Fruit fly (Drosophila melanogaster) S2 (cell line): ENCODE results near the gene ppan.

Experiments
- CG8478 ChIP-seq: fragments of >200 bp; optimal IDR thresholded peaks from 2 replicates; lab custom pipeline; 2018
- CTCF ChIP-seq, 2 experiments: fragments of >200 bp; optimal IDR thresholded peaks; 2 replicates each; lab custom pipeline; 2018

The ppan gene

dm6 chr3R:21150090-21150489 lies 34.0 kb downstream of the ppan start:
- no peak for TF ChIP-seq CTCF (optimal IDR thresholded peaks at IDR 0.05; lab: Kevin White, UChicago)

- no peak for TF ChIP-seq CTCF (optimal IDR thresholded peaks at IDR 0.05; lab: Kevin White, UChicago)
- no peak for TF ChIP-seq CG8478 (lab: Kevin White, UChicago)
Measured at dm6 chr3R:21151090-21151870, 35.2 kb downstream of the ppan start.

dm6 chr3R:21152856-21153278 lies 36.8 kb downstream of the ppan start:
- TF ChIP-seq CTCF (optimal IDR thresholded peaks at IDR 0.05; lab: Kevin White, UChicago) (no peak), CG8478 (lab: Kevin White, UChicago) (no peak)

dm6 chr3R:21154130-21154529 lies 38.1 kb downstream of the ppan start:
- TF ChIP-seq CTCF (optimal IDR thresholded peaks at IDR 0.05; lab: Kevin White, UChicago) (no peak), CG8478 (lab: Kevin White, UChicago) (no peak)

dm6 chr3R:21155931-21156488 lies 40.0 kb downstream of the ppan start:
- peak in 1 of 2 experiments; percentile 15 for TF ChIP-seq CTCF (optimal IDR thresholded peaks at IDR 0.05; lab: Kevin White, UChicago)
- TF ChIP-seq CG8478 (lab: Kevin White, UChicago) = no peak

- TF ChIP-seq CG8478 (lab: Kevin White, UChicago) = no peak
- TF ChIP-seq CTCF (optimal IDR thresholded peaks at IDR 0.05; lab: Kevin White, UChicago) = no peak
Measured at dm6 chr3R:21156572-21157480, 40.8 kb downstream of the ppan start.

- TF ChIP-seq CTCF (optimal IDR thresholded peaks at IDR 0.05; lab: Kevin White, UChicago) = no peak
- no peak for TF ChIP-seq CG8478 (lab: Kevin White, UChicago)
Measured at dm6 chr3R:21158643-21159042, 42.6 kb downstream of the ppan start.

dm6 chr3R:21161042-21161532 lies 45.0 kb downstream of the ppan start, which contains the start of gene cDIP:
Gene cDIP (minus strand): TSS chr3R:21161092.
- TF ChIP-seq CTCF (optimal IDR thresholded peaks at IDR 0.05; lab: Kevin White, UChicago) (no peak), CG8478 (lab: Kevin White, UChicago) (no peak)

- TF ChIP-seq CTCF (optimal IDR thresholded peaks at IDR 0.05; lab: Kevin White, UChicago) (no peak), CG8478 (lab: Kevin White, UChicago) (no peak)
Measured at dm6 chr3R:21161620-21162029, 45.6 kb downstream of the ppan start.

- no peak for TF ChIP-seq CTCF (optimal IDR thresholded peaks at IDR 0.05; lab: Kevin White, UChicago)
- no peak for TF ChIP-seq CG8478 (lab: Kevin White, UChicago)
Measured at dm6 chr3R:21163318-21163828, 47.3 kb downstream of the ppan start, which contains the start of gene CG5810. Gene CG5810 (plus strand): TSS chr3R:21163778.
